Fruit fly (Drosophila melanogaster) whole organism, embryonic: ENCODE results near the gene scramb2.

Experiments
- Bgb ChIP-seq: fragments of 200-800 bp; sonication (Bioruptor generic); IDR thresholded peaks from 2 replicates; pipeline ENCODE4 v1.3.6; 2022; ENCODE audit warnings: missing biosample characterization, missing genetic modification characterization; ENCODE audit not compliant: partially characterized antibody
- BtbVII ChIP-seq: fragments of 200-800 bp; sonication (Bioruptor generic); optimal IDR thresholded peaks from 3 replicates; lab custom pipeline; 2017; ENCODE audit warnings: missing biosample characterization, mild to moderate bottlenecking, missing genetic modification characterization
- CG10209 ChIP-seq: fragments of 200-800 bp; sonication (Bioruptor generic); optimal IDR thresholded peaks from 3 replicates; lab custom pipeline; 2017; ENCODE audit warnings: missing biosample characterization, mild to moderate bottlenecking, missing genetic modification characterization, missing genetic modification reagents
- CG10543 ChIP-seq: fragments of 200-800 bp; sonication (Bioruptor generic); optimal IDR thresholded peaks from 3 replicates; lab custom pipeline; 2017; ENCODE audit warnings: missing biosample characterization, mild to moderate bottlenecking, missing genetic modification characterization, moderate library complexity
- CG12942 ChIP-seq: fragments of 200-800 bp; sonication (Bioruptor generic); optimal IDR thresholded peaks from 3 replicates; lab custom pipeline; 2016; ENCODE audit warnings: missing biosample characterization, missing genetic modification characterization
- CG13624 ChIP-seq: fragments of 200-800 bp; sonication (Bioruptor generic); optimal IDR thresholded peaks from 2 replicates; lab custom pipeline; 2016; ENCODE audit warnings: missing biosample characterization, missing genetic modification characterization
- CG15514 ChIP-seq: fragments of 200-800 bp; sonication (Bioruptor generic); optimal IDR thresholded peaks from 3 replicates; lab custom pipeline; 2017; ENCODE audit warnings: missing biosample characterization, missing genetic modification characterization, mild to moderate bottlenecking, moderate library complexity, missing genetic modification reagents
- CG31388 ChIP-seq: fragments of 200-800 bp; sonication (Bioruptor generic); optimal IDR thresholded peaks from 2 replicates; lab custom pipeline; 2016; ENCODE audit warnings: missing biosample characterization, missing genetic modification characterization
- CG31441 ChIP-seq: fragments of 200-800 bp; sonication (Bioruptor generic); IDR thresholded peaks from 2 replicates; pipeline ENCODE4 v1.3.6; 2022; ENCODE audit warnings: missing biosample characterization, missing genetic modification characterization
- CG33557 ChIP-seq: fragments of 200-800 bp; sonication (Bioruptor generic); optimal IDR thresholded peaks from 2 replicates; lab custom pipeline; 2019; ENCODE audit warnings: missing biosample characterization, mild to moderate bottlenecking, missing genetic modification characterization, moderate library complexity
- CG3995 ChIP-seq: fragments of 200-800 bp; sonication (Bioruptor generic); optimal IDR thresholded peaks from 3 replicates; lab custom pipeline; 2016; ENCODE audit warnings: missing biosample characterization, missing genetic modification characterization
- CG4424 ChIP-seq: fragments of 200-800 bp; sonication (Bioruptor generic); optimal IDR thresholded peaks from 3 replicates; lab custom pipeline; 2016; ENCODE audit warnings: missing biosample characterization, missing genetic modification characterization
- CG7357 ChIP-seq: fragments of 200-800 bp; sonication (Bioruptor generic); IDR thresholded peaks from 3 replicates; pipeline ENCODE4 v1.3.6; 2022; ENCODE audit warnings: missing biosample characterization, missing genetic modification characterization
- CG7786 ChIP-seq: fragments of 200-800 bp; sonication (Bioruptor generic); optimal IDR thresholded peaks from 2 replicates; lab custom pipeline; 2016; ENCODE audit warnings: missing biosample characterization, missing genetic modification characterization
- CG7839 ChIP-seq: fragments of 200-800 bp; sonication (Bioruptor generic); optimal IDR thresholded peaks from 3 replicates; lab custom pipeline; 2018; ENCODE audit warnings: missing biosample characterization, mild to moderate bottlenecking, missing genetic modification characterization, moderate library complexity
- CG8478 ChIP-seq: fragments of >200 bp; optimal IDR thresholded peaks from 2 replicates; lab custom pipeline; 2018
- Chrac-16 ChIP-seq: fragments of 200-800 bp; sonication (Bioruptor generic); optimal IDR thresholded peaks from 3 replicates; lab custom pipeline; 2016; ENCODE audit warnings: missing biosample characterization, missing genetic modification characterization
- Dbx ChIP-seq: fragments of 200-800 bp; sonication (Bioruptor generic); IDR thresholded peaks from 3 replicates; pipeline ENCODE4 v1.3.6; 2022; ENCODE audit warnings: missing biosample characterization, missing genetic modification characterization
- E2f1 ChIP-seq: fragments of 200-800 bp; sonication (Bioruptor generic); IDR thresholded peaks from 2 replicates; pipeline ENCODE4 v1.3.6; 2022; ENCODE audit warnings: missing biosample characterization, missing genetic modification characterization
- Eip74EF ChIP-seq, 2 experiments: fragments of 200-800 bp in 1 of 2; fragments of >200 bp in 1 of 2; sonication (Bioruptor generic) in 1 of 2; optimal IDR thresholded peaks; 2 replicates each; lab custom pipeline; 2017 to 2019; ENCODE audit warnings: missing biosample characterization in 2 of 2, missing genetic modification characterization in 2 of 2, mild to moderate bottlenecking in 1 of 2, moderate library complexity in 1 of 2
- HLHmδ ChIP-seq: fragments of 200-800 bp; sonication (Bioruptor generic); optimal IDR thresholded peaks from 2 replicates; lab custom pipeline; 2018; ENCODE audit warnings: missing biosample characterization, mild to moderate bottlenecking, missing genetic modification characterization, moderate library complexity
- Hr3 ChIP-seq: fragments of 200-800 bp; sonication (Bioruptor generic); optimal IDR thresholded peaks from 3 replicates; lab custom pipeline; 2016; ENCODE audit warnings: missing biosample characterization, missing genetic modification characterization
- Kr ChIP-seq: fragments of 200-800 bp; sonication (Bioruptor generic); optimal IDR thresholded peaks from 2 replicates; lab custom pipeline; 2017; ENCODE audit warnings: missing biosample characterization, mild to moderate bottlenecking, missing genetic modification characterization
- Poxn ChIP-seq: fragments of 200-800 bp; sonication (Bioruptor generic); IDR thresholded peaks from 2 replicates; pipeline ENCODE4 v1.3.6; 2022; ENCODE audit warnings: missing biosample characterization, missing genetic modification characterization
- Sox102F ChIP-seq: fragments of 200-800 bp; sonication (Bioruptor generic); optimal IDR thresholded peaks from 2 replicates; lab custom pipeline; 2018; ENCODE audit warnings: missing biosample characterization, mild to moderate bottlenecking, missing genetic modification characterization, moderate library complexity
- Sry-β ChIP-seq: fragments of 200-800 bp; sonication (Bioruptor generic); optimal IDR thresholded peaks from 2 replicates; lab custom pipeline; 2018; ENCODE audit warnings: missing biosample characterization, mild to moderate bottlenecking, missing genetic modification characterization, moderate library complexity
- TFAM ChIP-seq: fragments of 200-800 bp; sonication (Bioruptor generic); optimal IDR thresholded peaks from 2 replicates; lab custom pipeline; 2017; ENCODE audit warnings: missing biosample characterization, missing genetic modification characterization, inconsistent platforms
- Taf1 ChIP-seq: fragments of 200-800 bp; sonication (Bioruptor generic); IDR thresholded peaks from 2 replicates; pipeline ENCODE4 v1.3.6; 2022; ENCODE audit warnings: missing biosample characterization, missing genetic modification characterization
- cad ChIP-seq: fragments of >200 bp; optimal IDR thresholded peaks from 2 replicates; lab custom pipeline; 2017; ENCODE audit warnings: missing biosample characterization, missing genetic modification characterization
- ci ChIP-seq: fragments of 200-800 bp; sonication (Bioruptor generic); IDR thresholded peaks from 3 replicates; pipeline ENCODE4 v1.3.6; 2022; ENCODE audit warnings: missing biosample characterization, missing genetic modification characterization
- dimm ChIP-seq: fragments of 200-800 bp; sonication (Bioruptor generic); IDR thresholded peaks from 2 replicates; pipeline ENCODE4 v1.3.6; 2022; ENCODE audit warnings: missing biosample characterization, missing genetic modification characterization
- dmrt99B ChIP-seq: fragments of 200-800 bp; sonication (Bioruptor generic); optimal IDR thresholded peaks from 2 replicates; lab custom pipeline; 2018; ENCODE audit warnings: missing biosample characterization, mild to moderate bottlenecking, missing genetic modification characterization, moderate library complexity
- eyg ChIP-seq: fragments of 200-800 bp; sonication (Bioruptor generic); optimal IDR thresholded peaks from 3 replicates; lab custom pipeline; 2016; ENCODE audit warnings: missing biosample characterization, missing genetic modification characterization
- fd64A ChIP-seq: fragments of 200-800 bp; sonication (Bioruptor generic); optimal IDR thresholded peaks from 3 replicates; lab custom pipeline; 2018; ENCODE audit warnings: missing biosample characterization, mild to moderate bottlenecking, missing genetic modification characterization
- fu2 ChIP-seq: fragments of 200-800 bp; sonication (Bioruptor generic); optimal IDR thresholded peaks from 2 replicates; lab custom pipeline; 2016; ENCODE audit warnings: missing biosample characterization, missing genetic modification characterization
- grau ChIP-seq: fragments of 200-800 bp; optimal IDR thresholded peaks from 3 replicates; lab custom pipeline; 2019; ENCODE audit warnings: missing biosample characterization, mild to moderate bottlenecking, missing genetic modification characterization, moderate library complexity
- gro ChIP-seq: fragments of 200-800 bp; sonication (Bioruptor generic); optimal IDR thresholded peaks from 2 replicates; lab custom pipeline; 2016; ENCODE audit warnings: missing biosample characterization, missing genetic modification characterization
- lilli ChIP-seq: fragments of 200-800 bp; sonication (Bioruptor generic); optimal IDR thresholded peaks from 3 replicates; lab custom pipeline; 2016; ENCODE audit warnings: missing biosample characterization, missing genetic modification characterization
- onecut ChIP-seq: fragments of 200-800 bp; sonication (Bioruptor generic); IDR thresholded peaks from 2 replicates; pipeline ENCODE4 v1.3.6; 2022; ENCODE audit warnings: missing biosample characterization, missing genetic modification characterization
- prd ChIP-seq, 3 experiments: fragments of >200 bp in 2 of 3; fragments of 200-800 bp in 1 of 3; sonication (Bioruptor generic) in 1 of 3; optimal IDR thresholded peaks in 2 of 3; IDR thresholded peaks in 1 of 3; 2 replicates in 2 of 3; 3 replicates in 1 of 3; pipeline versions ENCODE4 v1.3.6 to Lab custom; 2017 to 2022; ENCODE audit warnings: missing biosample characterization in 1 of 3, missing genetic modification characterization in 1 of 3
- psq ChIP-seq: fragments of 200-800 bp; sonication (Bioruptor generic); optimal IDR thresholded peaks from 2 replicates; lab custom pipeline; 2017; ENCODE audit warnings: missing biosample characterization, missing genetic modification characterization
- rib ChIP-seq: fragments of 200-800 bp; sonication (Bioruptor generic); IDR thresholded peaks from 2 replicates; pipeline ENCODE4 v1.3.6; 2022; ENCODE audit warnings: missing biosample characterization, missing genetic modification characterization
- salm ChIP-seq: fragments of 200-800 bp; sonication (Bioruptor generic); optimal IDR thresholded peaks from 2 replicates; lab custom pipeline; 2018; ENCODE audit warnings: missing biosample characterization, mild to moderate bottlenecking, missing genetic modification characterization
- sc ChIP-seq, 3 experiments: fragments of >200 bp in 2 of 3; fragments of 200-800 bp in 1 of 3; sonication (Bioruptor generic) in 1 of 3; optimal IDR thresholded peaks; 2 replicates in 2 of 3; 3 replicates in 1 of 3; lab custom pipeline; 2017; ENCODE audit warnings: mild to moderate bottlenecking in 1 of 3, missing biosample characterization in 1 of 3, missing genetic modification characterization in 1 of 3, missing genetic modification reagents in 1 of 3
- sima ChIP-seq: fragments of 200-800 bp; sonication (Bioruptor generic); optimal IDR thresholded peaks from 2 replicates; lab custom pipeline; 2016; ENCODE audit warnings: missing biosample characterization, missing genetic modification characterization
- tx ChIP-seq: fragments of 200-800 bp; sonication (Bioruptor generic); optimal IDR thresholded peaks from 2 replicates; lab custom pipeline; 2016; ENCODE audit warnings: missing biosample characterization, missing genetic modification characterization
- unpg ChIP-seq: fragments of 200-800 bp; sonication (Bioruptor generic); optimal IDR thresholded peaks from 3 replicates; lab custom pipeline; 2018; ENCODE audit warnings: missing biosample characterization, mild to moderate bottlenecking, missing genetic modification characterization, moderate library complexity
- vfl ChIP-seq: fragments of 200-800 bp; sonication (Bioruptor generic); optimal IDR thresholded peaks from 2 replicates; lab custom pipeline; 2016; ENCODE audit warnings: missing biosample characterization, missing genetic modification characterization

scramb2 gene

DNA sequence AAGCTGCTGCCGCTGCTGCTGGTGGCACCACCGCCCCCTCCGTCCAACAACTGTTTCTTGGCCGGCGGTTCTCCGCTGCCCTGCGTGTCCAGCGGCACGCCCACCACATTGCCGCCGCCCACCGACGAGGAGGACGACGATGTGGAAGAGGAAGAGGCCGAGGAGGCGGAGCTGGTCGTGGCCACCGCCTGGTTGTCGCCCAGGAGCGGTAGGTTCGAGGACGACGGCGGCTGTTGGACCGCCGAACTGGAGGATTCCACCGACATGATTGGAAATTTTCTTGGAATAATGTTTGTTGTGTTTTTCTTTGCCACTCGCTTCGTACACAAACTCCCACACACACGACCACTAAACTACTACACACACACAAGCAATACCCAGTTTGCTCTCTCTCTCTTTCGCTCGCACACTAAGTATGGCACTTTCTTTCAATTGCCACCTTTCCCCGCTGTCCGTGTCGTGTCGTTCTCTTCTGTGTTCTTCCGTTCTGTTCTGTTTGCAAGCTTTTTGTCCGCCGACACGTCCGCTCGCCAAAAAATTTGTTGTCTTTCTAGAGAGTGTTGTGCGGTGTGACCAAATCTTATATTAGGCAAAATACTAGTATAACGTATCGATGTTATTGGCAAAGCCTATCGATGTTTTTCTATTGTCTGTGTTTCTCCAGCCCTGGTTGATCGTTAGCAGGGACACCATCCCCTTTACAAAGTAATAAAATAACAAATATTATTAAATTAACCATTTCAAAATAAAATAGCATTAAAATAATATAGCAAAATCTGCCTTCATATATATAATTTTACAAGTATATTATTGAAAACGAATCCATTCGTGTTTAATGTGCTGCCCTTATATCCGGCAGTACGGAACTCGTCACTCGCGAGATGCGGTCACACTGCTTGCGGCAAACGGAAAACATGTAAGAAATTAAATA lies 23.9 kb upstream of the scramb2 start, which contains the start of the genes CG32486 and PAN3 (continued):
- peak; percentile 15 for TF ChIP-seq Hr3 (GFP tag; lab: Kevin White, UChicago)
- peak; percentile 42 for TF ChIP-seq lilli (GFP tag; lab: Kevin White, UChicago)
- TF ChIP-seq CG15514 (GFP tag; lab: Kevin White, UChicago) = peak; percentile 70
- peak; percentile 40 for TF ChIP-seq unpg (GFP tag; lab: Kevin White, UChicago)
- peak; percentile 4 for TF ChIP-seq dmrt99B (tag; lab: Kevin White, UChicago)
- TF ChIP-seq Eip74EF (GFP tag; optimal IDR thresholded peaks at IDR 0.05; lab: Kevin White, UChicago) = peak in 1 of 2 experiments; percentile 50
- TF ChIP-seq rib (GFP tag; lab: Robert Waterston, UW) = peak; percentile 73
- peak; percentile 67 for TF ChIP-seq onecut (GFP tag; lab: Robert Waterston, UW)
- TF ChIP-seq CG8478 (lab: Kevin White, UChicago) = no peak
- TF ChIP-seq Chrac-16 (GFP tag; lab: Kevin White, UChicago) = no peak
- peak; percentile 40 for TF ChIP-seq cad
- peak; percentile 41 for TF ChIP-seq CG31441 (GFP tag; lab: Robert Waterston, UW)
- no peak for TF ChIP-seq Poxn
- TF ChIP-seq psq (GFP tag; lab: Kevin White, UChicago) = peak; percentile 95
- peak; percentile 12 for TF ChIP-seq salm
- no peak for TF ChIP-seq dimm (GFP tag; lab: Robert Waterston, UW)
- TF ChIP-seq CG10543 = peak; percentile 78
- TF ChIP-seq CG10209 (GFP tag; lab: Kevin White, UChicago) = peak; percentile 48
- no peak for TF ChIP-seq BtbVII
- TF ChIP-seq CG7839 (tag; lab: Kevin White, UChicago) = peak; percentile 30
- TF ChIP-seq CG7357 (GFP tag; lab: Robert Waterston, UW) = no peak
- TF ChIP-seq HLHmδ (GFP tag; lab: Kevin White, UChicago) = peak; percentile 85
- TF ChIP-seq sc (optimal IDR thresholded peaks at IDR 0.05; lab: Kevin White, UChicago) = no peak
- TF ChIP-seq sc (GFP tag; optimal IDR thresholded peaks at IDR 0.05; lab: Kevin White, UChicago) = no peak
- TF ChIP-seq Sox102F (GFP tag; lab: Kevin White, UChicago) = peak; percentile 11
- TF ChIP-seq grau (tag; lab: Kevin White, UChicago) = peak; percentile 56
- no peak for TF ChIP-seq prd (optimal IDR thresholded peaks at IDR 0.05; lab: Kevin White, UChicago)
- TF ChIP-seq prd (GFP tag; IDR thresholded peaks at IDR 0.05; lab: Robert Waterston, UW) = peak; percentile 21; the same call in 1 of the 3 replicates
- TF ChIP-seq CG12942 = peak; percentile 31
- no peak for TF ChIP-seq fu2 (GFP tag; lab: Kevin White, UChicago)
- TF ChIP-seq Bgb = peak; percentile 90
- TF ChIP-seq CG13624 (GFP tag; lab: Kevin White, UChicago) = peak; percentile 61
- TF ChIP-seq CG3995 (GFP tag; lab: Kevin White, UChicago) = peak; percentile 62
- TF ChIP-seq gro = peak; percentile 86
- no peak for TF ChIP-seq CG31388
- peak; percentile 57 for TF ChIP-seq vfl
- no peak for TF ChIP-seq fd64A (GFP tag; lab: Kevin White, UChicago)
- 0 out of 2 replicates have a peak, but pooled peaks have one; percentile 10 for TF ChIP-seq E2f1
- no peak for TF ChIP-seq tx (GFP tag; lab: Kevin White, UChicago)
- TF ChIP-seq CG4424 (GFP tag; lab: Kevin White, UChicago) = peak; percentile 42
- TF ChIP-seq TFAM = no peak
- no peak for TF ChIP-seq eyg (GFP tag; lab: Kevin White, UChicago)
- TF ChIP-seq Kr = no peak
- TF ChIP-seq Taf1 (GFP tag; lab: Robert Waterston, UW) = no peak
- peak; percentile 65; the same call in 2 of the 3 replicates for TF ChIP-seq Dbx (GFP tag; lab: Robert Waterston, UW)
- no peak for TF ChIP-seq Sry-β (GFP tag; lab: Kevin White, UChicago)
- peak; percentile 60; the same call in 1 of the 3 replicates for TF ChIP-seq ci (GFP tag; lab: Robert Waterston, UW)
- TF ChIP-seq CG33557 (GFP tag; lab: Kevin White, UChicago) = peak; percentile 4
- no peak for TF ChIP-seq sima (GFP tag; lab: Kevin White, UChicago)
- no peak for TF ChIP-seq CG7786 (GFP tag; lab: Kevin White, UChicago)
